Fruit fly (Drosophila melanogaster) whole organism, wandering third instar larva: ENCODE data around the gene RhoGAP100F.

Source experiments
- Myc ChIP-seq: fragments of >200 bp; optimal IDR thresholded peaks from 2 replicates; lab custom pipeline; 2017
- h ChIP-seq: fragments of 200-800 bp; sonication (Bioruptor generic); optimal IDR thresholded peaks from 3 replicates; lab custom pipeline; 2016; ENCODE audit warnings: missing biosample characterization, mild to moderate bottlenecking, missing genetic modification characterization

- TF ChIP-seq Myc (lab: Kevin White, UChicago): no peak
- TF ChIP-seq h (GFP tag; lab: Kevin White, UChicago): no peak
These were observed 18.0 kb upstream of the RhoGAP100F start for dm6 chr3R:31794457-31794856.
